Fruit fly (Drosophila melanogaster) whole organism, embryonic: ENCODE results near the gene Rilpl.
A peak's percentile ranks its signal among the peaks of the same experiment; 100 is the strongest.

Source experiments
- Asciz ChIP-seq: fragments of 200-800 bp; sonication (Bioruptor generic); optimal IDR thresholded peaks from 2 replicates; lab custom pipeline; 2017; ENCODE audit warnings: missing biosample characterization, mild to moderate bottlenecking, missing genetic modification characterization, missing genetic modification reagents
- CG10321 ChIP-seq: fragments of 200-800 bp; sonication (Bioruptor generic); IDR thresholded peaks from 2 replicates; pipeline ENCODE4 v1.3.6; 2022; ENCODE audit warnings: missing biosample characterization, missing genetic modification characterization
- CG10366 ChIP-seq: fragments of 200-800 bp; sonication (Bioruptor generic); IDR thresholded peaks from 2 replicates; pipeline ENCODE4 v1.3.6; 2022; ENCODE audit warnings: missing biosample characterization, missing genetic modification characterization
- CG10565 ChIP-seq: fragments of 200-800 bp; sonication (Bioruptor generic); optimal IDR thresholded peaks from 3 replicates; lab custom pipeline; 2016; ENCODE audit warnings: missing biosample characterization, mild to moderate bottlenecking, missing genetic modification characterization
- CG11247 ChIP-seq: fragments of 200-800 bp; sonication (Bioruptor generic); IDR thresholded peaks from 2 replicates; pipeline ENCODE4 v1.3.6; 2022; ENCODE audit warnings: missing biosample characterization, missing genetic modification characterization
- CG12236 ChIP-seq: fragments of 200-800 bp; sonication (Bioruptor generic); optimal IDR thresholded peaks from 2 replicates; lab custom pipeline; 2016; ENCODE audit warnings: missing biosample characterization, missing genetic modification characterization
- CG12299 ChIP-seq: fragments of 200-800 bp; sonication (Bioruptor generic); optimal IDR thresholded peaks from 2 replicates; lab custom pipeline; 2018; ENCODE audit warnings: missing biosample characterization, mild to moderate bottlenecking, missing genetic modification characterization
- CG12942 ChIP-seq: fragments of 200-800 bp; sonication (Bioruptor generic); optimal IDR thresholded peaks from 3 replicates; lab custom pipeline; 2016; ENCODE audit warnings: missing biosample characterization, missing genetic modification characterization
- CG1603 ChIP-seq: fragments of 200-800 bp; sonication (Bioruptor generic); optimal IDR thresholded peaks from 2 replicates; lab custom pipeline; 2019; ENCODE audit warnings: missing biosample characterization, mild to moderate bottlenecking, missing genetic modification characterization, moderate library complexity
- CG17568 ChIP-seq: fragments of 200-800 bp; sonication (Bioruptor generic); optimal IDR thresholded peaks from 2 replicates; lab custom pipeline; 2018; ENCODE audit warnings: missing biosample characterization, mild to moderate bottlenecking, missing genetic modification characterization, moderate library complexity
- CG17829 ChIP-seq: fragments of 200-800 bp; optimal IDR thresholded peaks from 2 replicates; lab custom pipeline; 2019; ENCODE audit warnings: missing biosample characterization, mild to moderate bottlenecking, missing genetic modification characterization, moderate library complexity
- CG1792 ChIP-seq: fragments of 200-800 bp; sonication (Bioruptor generic); optimal IDR thresholded peaks from 2 replicates; lab custom pipeline; 2016; ENCODE audit warnings: missing biosample characterization, missing genetic modification characterization
- CG2120 ChIP-seq: fragments of 200-800 bp; sonication (Bioruptor generic); optimal IDR thresholded peaks from 3 replicates; lab custom pipeline; 2016; ENCODE audit warnings: missing biosample characterization, missing genetic modification characterization
- CG2678 ChIP-seq: fragments of 200-800 bp; sonication (Bioruptor generic); optimal IDR thresholded peaks from 3 replicates; lab custom pipeline; 2019; ENCODE audit warnings: missing biosample characterization, mild to moderate bottlenecking, missing genetic modification characterization, moderate library complexity
- CG30403 ChIP-seq: fragments of 200-800 bp; sonication (Bioruptor generic); optimal IDR thresholded peaks from 3 replicates; lab custom pipeline; 2016; ENCODE audit warnings: missing biosample characterization, missing genetic modification characterization
- CG31365 ChIP-seq: fragments of 200-800 bp; sonication (Bioruptor generic); optimal IDR thresholded peaks from 2 replicates; lab custom pipeline; 2018; ENCODE audit warnings: missing biosample characterization, mild to moderate bottlenecking, missing genetic modification characterization
- CG3838 ChIP-seq: fragments of 200-800 bp; sonication (Bioruptor generic); optimal IDR thresholded peaks from 3 replicates; lab custom pipeline; 2016; ENCODE audit warnings: missing biosample characterization, missing genetic modification characterization
- CG3995 ChIP-seq: fragments of 200-800 bp; sonication (Bioruptor generic); optimal IDR thresholded peaks from 3 replicates; lab custom pipeline; 2016; ENCODE audit warnings: missing biosample characterization, missing genetic modification characterization
- CG6254 ChIP-seq: fragments of 200-800 bp; sonication (Bioruptor generic); optimal IDR thresholded peaks from 3 replicates; lab custom pipeline; 2017; ENCODE audit warnings: mild to moderate bottlenecking, missing biosample characterization, missing genetic modification reagents, missing genetic modification characterization
- CG8359 ChIP-seq: fragments of 200-800 bp; sonication (Bioruptor generic); optimal IDR thresholded peaks from 2 replicates; lab custom pipeline; 2017; ENCODE audit warnings: missing biosample characterization, mild to moderate bottlenecking, missing genetic modification characterization, borderline replicate concordance
- CG8478 ChIP-seq: fragments of >200 bp; optimal IDR thresholded peaks from 2 replicates; lab custom pipeline; 2018
- CkIIα-i1 ChIP-seq: fragments of 200-800 bp; sonication (Bioruptor generic); IDR thresholded peaks from 2 replicates; pipeline ENCODE4 v1.3.6; 2022; ENCODE audit warnings: missing biosample characterization, missing genetic modification characterization
- CoRest ChIP-seq: fragments of 200-800 bp; sonication (Bioruptor generic); optimal IDR thresholded peaks from 3 replicates; lab custom pipeline; 2018; ENCODE audit warnings: missing biosample characterization, mild to moderate bottlenecking, missing genetic modification characterization, moderate library complexity
- Dfd ChIP-seq, 2 experiments: fragments of >200 bp; optimal IDR thresholded peaks; 2 replicates each; lab custom pipeline; 2017; ENCODE audit warnings: missing biosample characterization in 2 of 2, missing genetic modification characterization in 2 of 2
- Gsc ChIP-seq: fragments of 200-800 bp; sonication (Bioruptor generic); IDR thresholded peaks from 2 replicates; pipeline ENCODE4 v1.3.6; 2022; ENCODE audit warnings: missing biosample characterization, missing genetic modification characterization
- HHEX ChIP-seq: fragments of 200-800 bp; sonication (Bioruptor generic); optimal IDR thresholded peaks from 3 replicates; lab custom pipeline; 2017; ENCODE audit warnings: missing biosample characterization, mild to moderate bottlenecking, missing genetic modification characterization, missing genetic modification reagents
- Hand ChIP-seq: fragments of 200-800 bp; sonication (Bioruptor generic); optimal IDR thresholded peaks from 2 replicates; lab custom pipeline; 2017; ENCODE audit warnings: mild to moderate bottlenecking, missing biosample characterization, missing genetic modification reagents, missing genetic modification characterization
- Kr ChIP-seq: fragments of 200-800 bp; sonication (Bioruptor generic); optimal IDR thresholded peaks from 2 replicates; lab custom pipeline; 2017; ENCODE audit warnings: missing biosample characterization, mild to moderate bottlenecking, missing genetic modification characterization
- Meics ChIP-seq: fragments of 200-800 bp; sonication (Bioruptor generic); optimal IDR thresholded peaks from 2 replicates; lab custom pipeline; 2017; ENCODE audit warnings: missing biosample characterization, mild to moderate bottlenecking, missing genetic modification characterization
- Myb ChIP-seq: fragments of 200-800 bp; sonication (Bioruptor generic); optimal IDR thresholded peaks from 2 replicates; lab custom pipeline; 2016; ENCODE audit warnings: missing biosample characterization, missing genetic modification characterization
- NC2α ChIP-seq: fragments of 200-800 bp; sonication (Bioruptor generic); optimal IDR thresholded peaks from 2 replicates; lab custom pipeline; 2016; ENCODE audit warnings: missing biosample characterization, missing genetic modification characterization
- Spps ChIP-seq: fragments of 200-800 bp; sonication (Bioruptor generic); optimal IDR thresholded peaks from 2 replicates; lab custom pipeline; 2018; ENCODE audit warnings: missing biosample characterization, mild to moderate bottlenecking, missing genetic modification characterization
- Usf ChIP-seq: fragments of 200-800 bp; sonication (Bioruptor generic); optimal IDR thresholded peaks from 2 replicates; lab custom pipeline; 2017; ENCODE audit warnings: missing genotype, missing biosample characterization, missing genetic modification characterization
- Xbp1 ChIP-seq: fragments of 200-800 bp; sonication (Bioruptor generic); optimal IDR thresholded peaks from 3 replicates; lab custom pipeline; 2016; ENCODE audit warnings: missing biosample characterization, mild to moderate bottlenecking, missing genetic modification characterization
- amos ChIP-seq: fragments of 200-800 bp; sonication (Bioruptor generic); IDR thresholded peaks from 2 replicates; pipeline ENCODE4 v1.3.6; 2022; ENCODE audit warnings: missing biosample characterization, missing genetic modification characterization; ENCODE audit not compliant: partially characterized antibody
- ap ChIP-seq: fragments of 200-800 bp; sonication (Bioruptor generic); IDR thresholded peaks from 2 replicates; pipeline ENCODE4 v1.3.6; 2022; ENCODE audit warnings: missing biosample characterization, missing genetic modification characterization
- ase ChIP-seq: fragments of 200-800 bp; sonication (Bioruptor generic); IDR thresholded peaks from 3 replicates; pipeline ENCODE4 v1.3.6; 2022; ENCODE audit warnings: missing biosample characterization, missing genetic modification characterization
- danr ChIP-seq: fragments of 200-800 bp; sonication (Bioruptor generic); IDR thresholded peaks from 2 replicates; pipeline ENCODE4 v1.3.6; 2022; ENCODE audit warnings: missing biosample characterization, missing genetic modification characterization
- dmrt11E ChIP-seq: fragments of 200-800 bp; sonication (Bioruptor generic); optimal IDR thresholded peaks from 3 replicates; lab custom pipeline; 2018; ENCODE audit warnings: missing biosample characterization, mild to moderate bottlenecking, missing genetic modification characterization, moderate library complexity
- fd102C ChIP-seq: fragments of 200-800 bp; sonication (Bioruptor generic); optimal IDR thresholded peaks from 2 replicates; lab custom pipeline; 2018; ENCODE audit warnings: missing biosample characterization, mild to moderate bottlenecking, missing genetic modification characterization, moderate library complexity
- gce ChIP-seq: fragments of 200-800 bp; sonication (Bioruptor generic); IDR thresholded peaks from 3 replicates; pipeline ENCODE4 v1.3.6; 2022; ENCODE audit warnings: missing biosample characterization, missing genetic modification characterization
- hth ChIP-seq: fragments of >200 bp; optimal IDR thresholded peaks from 2 replicates; lab custom pipeline; 2017; ENCODE audit warnings: inconsistent platforms
- jing ChIP-seq: fragments of 200-800 bp; sonication (Bioruptor generic); optimal IDR thresholded peaks from 2 replicates; lab custom pipeline; 2018; ENCODE audit warnings: missing biosample characterization, mild to moderate bottlenecking, missing genetic modification characterization
- kah ChIP-seq: fragments of 200-800 bp; sonication (Bioruptor generic); optimal IDR thresholded peaks from 2 replicates; lab custom pipeline; 2018; ENCODE audit warnings: missing biosample characterization, mild to moderate bottlenecking, missing genetic modification characterization
- luna ChIP-seq: fragments of 200-800 bp; sonication (Bioruptor generic); optimal IDR thresholded peaks from 2 replicates; lab custom pipeline; 2016; ENCODE audit warnings: missing biosample characterization, missing genetic modification characterization
- nom ChIP-seq: fragments of 200-800 bp; sonication (Bioruptor generic); optimal IDR thresholded peaks from 2 replicates; lab custom pipeline; 2017; ENCODE audit warnings: missing biosample characterization, missing genetic modification characterization, mild to moderate bottlenecking, moderate library complexity, missing genetic modification reagents
- otp ChIP-seq: fragments of 200-800 bp; sonication (Bioruptor generic); IDR thresholded peaks from 3 replicates; pipeline ENCODE4, ENCODE4 v1.3.6; 2022; ENCODE audit warnings: missing biosample characterization, missing genetic modification characterization
- p53 ChIP-seq: fragments of 200-800 bp; sonication (Bioruptor generic); optimal IDR thresholded peaks from 2 replicates; lab custom pipeline; 2016; ENCODE audit warnings: missing biosample characterization, missing genetic modification characterization
- prd ChIP-seq, 3 experiments: fragments of >200 bp in 2 of 3; fragments of 200-800 bp in 1 of 3; sonication (Bioruptor generic) in 1 of 3; optimal IDR thresholded peaks in 2 of 3; IDR thresholded peaks in 1 of 3; 2 replicates in 2 of 3; 3 replicates in 1 of 3; pipeline versions ENCODE4 v1.3.6 to Lab custom; 2017 to 2022; ENCODE audit warnings: missing biosample characterization in 1 of 3, missing genetic modification characterization in 1 of 3

Rilpl gene

dm6 chrX:1399056-1400003, 6.5 kb downstream of the Rilpl start (continued):
- TF ChIP-seq CG2120 (GFP tag; lab: Kevin White, UChicago): no peak
- no peak for TF ChIP-seq CG1792 (GFP tag; lab: Kevin White, UChicago)
- TF ChIP-seq CG8478 (lab: Kevin White, UChicago): peak; percentile 98
- TF ChIP-seq Meics: no peak
- no peak for TF ChIP-seq CG12299 (tag; lab: Kevin White, UChicago)
- no peak for TF ChIP-seq kah (GFP tag; lab: Kevin White, UChicago)
- TF ChIP-seq CG10321 (GFP tag; lab: Robert Waterston, UW): peak; percentile 99
- TF ChIP-seq ap: no peak
- peak; percentile 3 for TF ChIP-seq CG31365 (tag; lab: Kevin White, UChicago)
- TF ChIP-seq Usf (GFP tag; lab: Kevin White, UChicago): no peak
- no peak for TF ChIP-seq danr (GFP tag; lab: Robert Waterston, UW)
- TF ChIP-seq Gsc (GFP tag; lab: Robert Waterston, UW): no peak
- TF ChIP-seq CG10565 (GFP tag; lab: Kevin White, UChicago): no peak
- TF ChIP-seq HHEX (GFP tag; lab: Kevin White, UChicago): no peak
- peak; percentile 43 for TF ChIP-seq Hand
- no peak for TF ChIP-seq CG12236
- TF ChIP-seq hth (lab: Kevin White, UChicago): no peak
- TF ChIP-seq p53 (GFP tag; lab: Kevin White, UChicago): no peak
- TF ChIP-seq Myb (GFP tag; lab: Kevin White, UChicago): peak; percentile 56
- TF ChIP-seq otp (GFP tag; lab: Robert Waterston, UW): 0 out of 3 replicates have a peak, but pooled peaks have one; percentile 5
- TF ChIP-seq CG1603 (tag; lab: Kevin White, UChicago): peak; percentile 25
- peak; percentile 18 for TF ChIP-seq CG6254 (GFP tag; lab: Kevin White, UChicago)
- TF ChIP-seq CG12942 (GFP tag; lab: Kevin White, UChicago): no peak
- no peak for TF ChIP-seq dmrt11E (tag; lab: Kevin White, UChicago)
- TF ChIP-seq CG3995 (GFP tag; lab: Kevin White, UChicago): no peak
- TF ChIP-seq Dfd (GFP tag; optimal IDR thresholded peaks at IDR 0.05; lab: Kevin White, UChicago): no peak
- TF ChIP-seq Xbp1 (GFP tag; lab: Kevin White, UChicago): no peak
- TF ChIP-seq prd (optimal IDR thresholded peaks at IDR 0.05; lab: Kevin White, UChicago): no peak
- TF ChIP-seq prd (GFP tag; IDR thresholded peaks at IDR 0.05; lab: Robert Waterston, UW): no peak
- TF ChIP-seq jing: no peak
- no peak for TF ChIP-seq ase
- TF ChIP-seq CG17829 (tag; lab: Kevin White, UChicago): peak; percentile 36
- TF ChIP-seq gce (GFP tag; lab: Robert Waterston, UW): 0 out of 3 replicates have a peak, but pooled peaks have one; percentile 9
- TF ChIP-seq CG17568 (GFP tag; lab: Kevin White, UChicago): no peak
- TF ChIP-seq CG11247 (GFP tag; lab: Robert Waterston, UW): no peak
- TF ChIP-seq CG2678 (tag; lab: Kevin White, UChicago): peak; percentile 2
- peak; percentile 7 for TF ChIP-seq nom (GFP tag; lab: Kevin White, UChicago)
- TF ChIP-seq Asciz (GFP tag; lab: Kevin White, UChicago): no peak
- no peak for TF ChIP-seq luna (GFP tag; lab: Kevin White, UChicago)
- peak; percentile 29 for TF ChIP-seq CoRest (tag; lab: Kevin White, UChicago)
- TF ChIP-seq fd102C (GFP tag; lab: Kevin White, UChicago): no peak
- peak; percentile 17; the same call in 1 of the 2 replicates for TF ChIP-seq amos
- TF ChIP-seq CG3838 (GFP tag; lab: Kevin White, UChicago): no peak
- no peak for TF ChIP-seq CG8359 (GFP tag; lab: Kevin White, UChicago)
- TF ChIP-seq CG30403: no peak
- TF ChIP-seq CG10366: no peak
- no peak for TF ChIP-seq CkIIα-i1 (GFP tag; lab: Robert Waterston, UW)
- TF ChIP-seq NC2α (GFP tag; lab: Kevin White, UChicago): no peak
- peak; percentile 90 for TF ChIP-seq Kr (GFP tag; lab: Kevin White, UChicago)
- TF ChIP-seq Spps (tag; lab: Kevin White, UChicago): no peak
